Fruit fly (Drosophila melanogaster) whole organism, embryonic: ENCODE data around the gene flfl.
A peak's percentile ranks its signal among the peaks of the same experiment; 100 is the strongest.

Experiments used
- Adf1 ChIP-seq: fragments of 200-800 bp; sonication (Bioruptor generic); IDR thresholded peaks from 2 replicates; pipeline ENCODE4 v1.3.6; 2022; ENCODE audit warnings: missing biosample characterization, missing genetic modification characterization
- BtbVII ChIP-seq: fragments of 200-800 bp; sonication (Bioruptor generic); optimal IDR thresholded peaks from 3 replicates; lab custom pipeline; 2017; ENCODE audit warnings: missing biosample characterization, mild to moderate bottlenecking, missing genetic modification characterization
- CG10147 ChIP-seq: fragments of 200-800 bp; sonication (Bioruptor generic); optimal IDR thresholded peaks from 2 replicates; lab custom pipeline; 2019; ENCODE audit warnings: missing biosample characterization, mild to moderate bottlenecking, missing genetic modification characterization, moderate library complexity
- CG10321 ChIP-seq: fragments of 200-800 bp; sonication (Bioruptor generic); IDR thresholded peaks from 2 replicates; pipeline ENCODE4 v1.3.6; 2022; ENCODE audit warnings: missing biosample characterization, missing genetic modification characterization
- CG10366 ChIP-seq: fragments of 200-800 bp; sonication (Bioruptor generic); IDR thresholded peaks from 2 replicates; pipeline ENCODE4 v1.3.6; 2022; ENCODE audit warnings: missing biosample characterization, missing genetic modification characterization
- CG11247 ChIP-seq: fragments of 200-800 bp; sonication (Bioruptor generic); IDR thresholded peaks from 2 replicates; pipeline ENCODE4 v1.3.6; 2022; ENCODE audit warnings: missing biosample characterization, missing genetic modification characterization
- CG11695 ChIP-seq: fragments of 200-800 bp; sonication (Bioruptor generic); IDR thresholded peaks from 3 replicates; pipeline ENCODE4 v1.3.6; 2022; ENCODE audit warnings: missing biosample characterization, missing genetic modification characterization
- CG14014 ChIP-seq: fragments of 200-800 bp; sonication (Bioruptor generic); IDR thresholded peaks from 2 replicates; pipeline ENCODE4 v1.3.6; 2022; ENCODE audit warnings: missing biosample characterization, missing genetic modification characterization
- CG14441 ChIP-seq: fragments of 200-800 bp; sonication (Bioruptor generic); IDR thresholded peaks from 2 replicates; pipeline ENCODE4 v1.3.6; 2022; ENCODE audit warnings: missing biosample characterization, missing genetic modification characterization
- CG14710 ChIP-seq: fragments of 200-800 bp; sonication (Bioruptor generic); optimal IDR thresholded peaks from 3 replicates; lab custom pipeline; 2019; ENCODE audit warnings: missing biosample characterization, mild to moderate bottlenecking, missing genetic modification characterization, moderate library complexity
- CG15011 ChIP-seq: fragments of 200-800 bp; sonication (Bioruptor generic); optimal IDR thresholded peaks from 3 replicates; lab custom pipeline; 2018; ENCODE audit warnings: missing biosample characterization, mild to moderate bottlenecking, missing genetic modification characterization
- CG17802 ChIP-seq: fragments of 200-800 bp; sonication (Bioruptor generic); optimal IDR thresholded peaks from 2 replicates; lab custom pipeline; 2018; ENCODE audit warnings: missing biosample characterization, mild to moderate bottlenecking, missing genetic modification characterization, moderate library complexity
- CG18262 ChIP-seq: fragments of 200-800 bp; optimal IDR thresholded peaks from 3 replicates; lab custom pipeline; 2019; ENCODE audit warnings: missing biosample characterization, mild to moderate bottlenecking, missing genetic modification characterization, moderate library complexity
- CG2199 ChIP-seq: fragments of 200-800 bp; sonication (Bioruptor generic); IDR thresholded peaks from 3 replicates; pipeline ENCODE4 v1.3.6; 2022; ENCODE audit warnings: missing biosample characterization, missing genetic modification characterization
- CG2875 ChIP-seq: fragments of 200-800 bp; sonication (Bioruptor generic); optimal IDR thresholded peaks from 2 replicates; lab custom pipeline; 2017; ENCODE audit warnings: missing biosample characterization, mild to moderate bottlenecking, missing genetic modification characterization, missing genetic modification reagents
- CG30403 ChIP-seq: fragments of 200-800 bp; sonication (Bioruptor generic); optimal IDR thresholded peaks from 3 replicates; lab custom pipeline; 2016; ENCODE audit warnings: missing biosample characterization, missing genetic modification characterization
- CG9817 ChIP-seq: fragments of 200-800 bp; sonication (Bioruptor generic); optimal IDR thresholded peaks from 2 replicates; lab custom pipeline; 2018; ENCODE audit warnings: missing biosample characterization, mild to moderate bottlenecking, missing genetic modification characterization, moderate library complexity
- CTCF ChIP-seq: fragments of 200-800 bp; sonication (Bioruptor generic); optimal IDR thresholded peaks from 2 replicates; lab custom pipeline; 2017; ENCODE audit warnings: missing biosample characterization, mild to moderate bottlenecking, missing genetic modification characterization, moderate library complexity
- Chrac-16 ChIP-seq: fragments of 200-800 bp; sonication (Bioruptor generic); optimal IDR thresholded peaks from 3 replicates; lab custom pipeline; 2016; ENCODE audit warnings: missing biosample characterization, missing genetic modification characterization
- CoRest ChIP-seq: fragments of 200-800 bp; sonication (Bioruptor generic); optimal IDR thresholded peaks from 3 replicates; lab custom pipeline; 2018; ENCODE audit warnings: missing biosample characterization, mild to moderate bottlenecking, missing genetic modification characterization, moderate library complexity
- D19B ChIP-seq: fragments of 200-800 bp; sonication (Bioruptor generic); optimal IDR thresholded peaks from 2 replicates; lab custom pipeline; 2017; ENCODE audit warnings: missing biosample characterization, mild to moderate bottlenecking, missing genetic modification characterization
- Dbx ChIP-seq: fragments of 200-800 bp; sonication (Bioruptor generic); IDR thresholded peaks from 3 replicates; pipeline ENCODE4 v1.3.6; 2022; ENCODE audit warnings: missing biosample characterization, missing genetic modification characterization
- Dek ChIP-seq: fragments of 200-800 bp; sonication (Bioruptor generic); optimal IDR thresholded peaks from 3 replicates; lab custom pipeline; 2019; ENCODE audit warnings: missing biosample characterization, mild to moderate bottlenecking, missing genetic modification characterization, moderate library complexity
- Gsc ChIP-seq: fragments of 200-800 bp; sonication (Bioruptor generic); IDR thresholded peaks from 2 replicates; pipeline ENCODE4 v1.3.6; 2022; ENCODE audit warnings: missing biosample characterization, missing genetic modification characterization
- Gug ChIP-seq: fragments of 200-800 bp; sonication (Bioruptor generic); IDR thresholded peaks from 4 replicates; pipeline ENCODE4 v1.3.6; 2022; ENCODE audit warnings: missing biosample characterization, missing genetic modification characterization
- HLH4C ChIP-seq: fragments of 200-800 bp; sonication (Bioruptor generic); IDR thresholded peaks from 3 replicates; pipeline ENCODE4 v1.3.6; 2022; ENCODE audit warnings: missing biosample characterization, missing genetic modification characterization; ENCODE audit not compliant: partially characterized antibody
- HLHmδ ChIP-seq: fragments of 200-800 bp; sonication (Bioruptor generic); optimal IDR thresholded peaks from 2 replicates; lab custom pipeline; 2018; ENCODE audit warnings: missing biosample characterization, mild to moderate bottlenecking, missing genetic modification characterization, moderate library complexity
- NfI ChIP-seq: fragments of 200-800 bp; sonication (Bioruptor generic); optimal IDR thresholded peaks from 3 replicates; lab custom pipeline; 2018; ENCODE audit warnings: missing biosample characterization, mild to moderate bottlenecking, missing genetic modification characterization, moderate library complexity
- PHDP ChIP-seq: fragments of 200-800 bp; sonication (Bioruptor generic); optimal IDR thresholded peaks from 3 replicates; lab custom pipeline; 2018; ENCODE audit warnings: missing biosample characterization, mild to moderate bottlenecking, missing genetic modification characterization, moderate library complexity
- Poxn ChIP-seq: fragments of 200-800 bp; sonication (Bioruptor generic); IDR thresholded peaks from 2 replicates; pipeline ENCODE4 v1.3.6; 2022; ENCODE audit warnings: missing biosample characterization, missing genetic modification characterization
- br ChIP-seq: fragments of >200 bp; optimal IDR thresholded peaks from 2 replicates; lab custom pipeline; 2017
- chm ChIP-seq: fragments of 200-800 bp; sonication (Bioruptor generic); IDR thresholded peaks from 2 replicates; pipeline ENCODE4 v1.3.6; 2022; ENCODE audit warnings: missing biosample characterization, missing genetic modification characterization
- crp ChIP-seq, 2 experiments: fragments of 200-800 bp; sonication (Bioruptor generic); optimal IDR thresholded peaks; 2 replicates in 1 of 2; 3 replicates in 1 of 2; lab custom pipeline; 2017; ENCODE audit warnings: missing biosample characterization in 2 of 2, missing genetic modification characterization in 2 of 2, mild to moderate bottlenecking in 1 of 2, moderate library complexity in 1 of 2
- cwo ChIP-seq: fragments of 200-800 bp; sonication (Bioruptor generic); optimal IDR thresholded peaks from 3 replicates; lab custom pipeline; 2017; ENCODE audit warnings: missing biosample characterization, missing genetic modification characterization, mild to moderate bottlenecking, moderate library complexity, missing genetic modification reagents
- dysf ChIP-seq: fragments of 200-800 bp; sonication (Bioruptor generic); IDR thresholded peaks from 3 replicates; pipeline ENCODE4 v1.3.6; 2022; ENCODE audit warnings: missing biosample characterization, missing genetic modification characterization
- emc ChIP-seq: fragments of 200-800 bp; sonication (Bioruptor generic); optimal IDR thresholded peaks from 2 replicates; lab custom pipeline; 2016; ENCODE audit warnings: missing biosample characterization, missing genetic modification characterization
- ftz-f1 ChIP-seq: fragments of 200-800 bp; sonication (Bioruptor generic); optimal IDR thresholded peaks from 2 replicates; lab custom pipeline; 2016; ENCODE audit warnings: missing biosample characterization, missing genetic modification characterization
- gem ChIP-seq: fragments of 200-800 bp; sonication (Bioruptor generic); optimal IDR thresholded peaks from 2 replicates; lab custom pipeline; 2019; ENCODE audit warnings: missing biosample characterization, mild to moderate bottlenecking, missing genetic modification characterization, moderate library complexity
- ham ChIP-seq: fragments of 200-800 bp; sonication (Bioruptor generic); IDR thresholded peaks from 2 replicates; pipeline ENCODE4 v1.3.6; 2022; ENCODE audit warnings: missing biosample characterization, missing genetic modification characterization
- ind ChIP-seq: fragments of 200-800 bp; sonication (Bioruptor generic); optimal IDR thresholded peaks from 3 replicates; lab custom pipeline; 2016; ENCODE audit warnings: missing biosample characterization, missing genetic modification characterization
- kah ChIP-seq: fragments of 200-800 bp; sonication (Bioruptor generic); optimal IDR thresholded peaks from 2 replicates; lab custom pipeline; 2018; ENCODE audit warnings: missing biosample characterization, mild to moderate bottlenecking, missing genetic modification characterization
- mam ChIP-seq: fragments of 200-800 bp; sonication (Bioruptor generic); optimal IDR thresholded peaks from 3 replicates; lab custom pipeline; 2016; ENCODE audit warnings: missing biosample characterization, missing genetic modification characterization
- nerfin-1 ChIP-seq: fragments of 200-800 bp; sonication (Bioruptor generic); optimal IDR thresholded peaks from 3 replicates; lab custom pipeline; 2019; ENCODE audit warnings: missing biosample characterization, mild to moderate bottlenecking, missing genetic modification characterization, moderate library complexity
- nerfin-2 ChIP-seq: fragments of 200-800 bp; sonication (Bioruptor generic); IDR thresholded peaks from 2 replicates; pipeline ENCODE4 v1.3.6; 2022; ENCODE audit warnings: missing biosample characterization, missing genetic modification characterization; ENCODE audit not compliant: partially characterized antibody
- nom ChIP-seq: fragments of 200-800 bp; sonication (Bioruptor generic); optimal IDR thresholded peaks from 2 replicates; lab custom pipeline; 2017; ENCODE audit warnings: missing biosample characterization, missing genetic modification characterization, mild to moderate bottlenecking, moderate library complexity, missing genetic modification reagents
- sens-2 ChIP-seq: fragments of 200-800 bp; sonication (Bioruptor generic); IDR thresholded peaks from 2 replicates; pipeline ENCODE4 v1.3.6; 2022; ENCODE audit warnings: missing biosample characterization, missing genetic modification characterization
- tgo ChIP-seq: fragments of 200-800 bp; sonication (Bioruptor generic); IDR thresholded peaks from 3 replicates; pipeline ENCODE4 v1.3.6; 2022; ENCODE audit warnings: missing biosample characterization, missing genetic modification characterization
- tna ChIP-seq: fragments of 200-800 bp; sonication (Bioruptor generic); IDR thresholded peaks from 2 replicates; pipeline ENCODE4 v1.3.6; 2022; ENCODE audit warnings: missing biosample characterization, missing genetic modification characterization; ENCODE audit not compliant: partially characterized antibody
- toy ChIP-seq: fragments of 200-800 bp; sonication (Bioruptor generic); IDR thresholded peaks from 2 replicates; pipeline ENCODE4 v1.3.6; 2022; ENCODE audit warnings: missing biosample characterization, missing genetic modification characterization
- trh ChIP-seq: fragments of 200-800 bp; sonication (Bioruptor generic); optimal IDR thresholded peaks from 2 replicates; lab custom pipeline; 2016; ENCODE audit warnings: missing biosample characterization, missing genetic modification characterization
- twi ChIP-seq: fragments of 200-800 bp; optimal IDR thresholded peaks from 2 replicates; lab custom pipeline; 2019; ENCODE audit warnings: missing biosample characterization, mild to moderate bottlenecking, missing genetic modification characterization, moderate library complexity
- unc-4 ChIP-seq: fragments of 200-800 bp; sonication (Bioruptor generic); IDR thresholded peaks from 2 replicates; pipeline ENCODE4 v1.3.6; 2022; ENCODE audit warnings: missing biosample characterization, missing genetic modification characterization; ENCODE audit not compliant: partially characterized antibody
- zfh2 ChIP-seq: fragments of 200-800 bp; sonication (Bioruptor generic); optimal IDR thresholded peaks from 2 replicates; lab custom pipeline; 2016; ENCODE audit warnings: missing biosample characterization, missing genetic modification characterization

flfl gene

DNA sequence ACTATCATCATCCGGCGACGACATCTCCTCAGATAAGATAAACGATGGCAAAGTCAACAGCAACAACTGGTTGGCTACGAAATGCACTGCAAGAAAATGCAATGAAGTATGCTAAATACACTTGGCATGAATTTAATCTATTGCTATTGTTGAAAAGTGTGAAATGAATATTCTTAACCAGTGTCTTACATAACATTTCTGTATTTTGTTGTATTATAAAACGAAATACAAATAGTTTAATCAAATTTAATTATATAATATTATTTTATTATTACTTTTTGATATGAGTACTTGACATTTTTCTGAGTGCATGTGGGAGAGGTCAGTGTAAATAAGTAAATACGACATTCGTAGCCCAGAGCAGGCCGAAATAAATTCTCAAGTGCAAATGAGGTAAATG lies 29.8 kb downstream of the flfl start (continued):
- TF ChIP-seq toy, result no peak
- TF ChIP-seq ftz-f1 (GFP tag; lab: Kevin White, UChicago), result no peak
- no peak for TF ChIP-seq HLH4C (GFP tag; lab: Robert Waterston, UW)
- no peak for TF ChIP-seq CG30403 (GFP tag; lab: Kevin White, UChicago)
- TF ChIP-seq chm (GFP tag; lab: Robert Waterston, UW), result no peak
- TF ChIP-seq Gug (GFP tag; lab: Robert Waterston, UW), result no peak
- peak; percentile 64 for TF ChIP-seq CoRest
- no peak for TF ChIP-seq dysf
- TF ChIP-seq CG2875, result no peak
- no peak for TF ChIP-seq tgo
- TF ChIP-seq Poxn (GFP tag; lab: Robert Waterston, UW), result no peak
- TF ChIP-seq crp (GFP tag; optimal IDR thresholded peaks at IDR 0.05; lab: Kevin White, UChicago), result no peak
- TF ChIP-seq NfI (GFP tag; lab: Kevin White, UChicago), result no peak
- TF ChIP-seq Dek (tag; lab: Kevin White, UChicago), result no peak
- no peak for TF ChIP-seq kah (GFP tag; lab: Kevin White, UChicago)
- TF ChIP-seq CG10366 (GFP tag; lab: Robert Waterston, UW), result no peak
- TF ChIP-seq Chrac-16 (GFP tag; lab: Kevin White, UChicago), result peak; percentile 2
- TF ChIP-seq nerfin-2 (GFP tag; lab: Robert Waterston, UW), result no peak
- peak; percentile 21 for TF ChIP-seq BtbVII (GFP tag; lab: Kevin White, UChicago)
- no peak for TF ChIP-seq CG14441
- no peak for TF ChIP-seq nom
- TF ChIP-seq CG11695 (GFP tag; lab: Robert Waterston, UW), result no peak
- no peak for TF ChIP-seq Adf1 (GFP tag; lab: Robert Waterston, UW)
- no peak for TF ChIP-seq Gsc (GFP tag; lab: Robert Waterston, UW)
- TF ChIP-seq twi (tag; lab: Kevin White, UChicago), result no peak
- no peak for TF ChIP-seq CG17802 (tag; lab: Kevin White, UChicago)
- no peak for TF ChIP-seq unc-4
- TF ChIP-seq gem, result peak; percentile 76
- no peak for TF ChIP-seq mam (GFP tag; lab: Kevin White, UChicago)
- peak; percentile 45 for TF ChIP-seq PHDP
- TF ChIP-seq CG14014, result no peak
- no peak for TF ChIP-seq CG15011 (GFP tag; lab: Kevin White, UChicago)
- TF ChIP-seq CG14710 (tag; lab: Kevin White, UChicago), result peak; percentile 63
- no peak for TF ChIP-seq CG9817 (tag; lab: Kevin White, UChicago)
- TF ChIP-seq CTCF (GFP tag; lab: Kevin White, UChicago), result no peak
- no peak for TF ChIP-seq CG11247
- no peak for TF ChIP-seq CG10321 (GFP tag; lab: Robert Waterston, UW)
- no peak for TF ChIP-seq D19B (GFP tag; lab: Kevin White, UChicago)
- no peak for TF ChIP-seq tna (GFP tag; lab: Robert Waterston, UW)
- TF ChIP-seq zfh2, result no peak
- TF ChIP-seq CG18262 (tag; lab: Kevin White, UChicago), result peak; percentile 67
- no peak for TF ChIP-seq trh (GFP tag; lab: Kevin White, UChicago)
- no peak for TF ChIP-seq sens-2
- TF ChIP-seq ind (GFP tag; lab: Kevin White, UChicago), result peak; percentile 2
- TF ChIP-seq HLHmδ (GFP tag; lab: Kevin White, UChicago), result no peak
- TF ChIP-seq Dbx (GFP tag; lab: Robert Waterston, UW), result no peak
- no peak for TF ChIP-seq CG10147
- no peak for TF ChIP-seq ham (GFP tag; lab: Robert Waterston, UW)
- no peak for TF ChIP-seq emc
- peak; percentile 7 for TF ChIP-seq cwo (GFP tag; lab: Kevin White, UChicago)
- peak; percentile 6 for TF ChIP-seq nerfin-1 (tag; lab: Kevin White, UChicago)
- no peak for TF ChIP-seq br (lab: Kevin White, UChicago)
- no peak for TF ChIP-seq CG2199 (GFP tag; lab: Robert Waterston, UW)
